Fruit fly (Drosophila melanogaster) whole organism, prepupa: ENCODE results near the gene CG31705.

ENCODE experiments used
- Blimp-1 ChIP-seq: fragments of 200-800 bp; sonication (Bioruptor generic); optimal IDR thresholded peaks from 3 replicates; lab custom pipeline; 2017; ENCODE audit warnings: missing biosample characterization, missing genetic modification characterization, mild to moderate bottlenecking, moderate library complexity, missing genetic modification reagents
- CG10631 ChIP-seq: fragments of 200-800 bp; sonication (Bioruptor generic); optimal IDR thresholded peaks from 2 replicates; lab custom pipeline; 2016; ENCODE audit warnings: missing biosample characterization, missing genetic modification characterization
- CG10669 ChIP-seq: fragments of 200-800 bp; sonication (Bioruptor generic); optimal IDR thresholded peaks from 3 replicates; lab custom pipeline; 2018; ENCODE audit warnings: missing biosample characterization, mild to moderate bottlenecking, missing genetic modification characterization, moderate library complexity
- CG11294 ChIP-seq: fragments of 200-800 bp; sonication (Bioruptor generic); IDR thresholded peaks from 2 replicates; pipeline ENCODE4 v1.3.6; 2022; ENCODE audit warnings: missing biosample characterization, missing genetic modification characterization
- CG11762 ChIP-seq: fragments of 200-800 bp; sonication (Bioruptor generic); optimal IDR thresholded peaks from 3 replicates; lab custom pipeline; 2016; ENCODE audit warnings: missing biosample characterization, missing genetic modification characterization; ENCODE audit not compliant: insufficient read depth
- CG11902 ChIP-seq: fragments of 200-800 bp; sonication (Bioruptor generic); optimal IDR thresholded peaks from 3 replicates; lab custom pipeline; 2016; ENCODE audit warnings: missing biosample characterization, missing genetic modification characterization
- CG15336 ChIP-seq: fragments of 200-800 bp; sonication (Bioruptor generic); IDR thresholded peaks from 2 replicates; pipeline ENCODE4 v1.3.6; 2022; ENCODE audit warnings: missing biosample characterization, missing genetic modification characterization
- CG1621 ChIP-seq: fragments of 200-800 bp; sonication (Bioruptor generic); optimal IDR thresholded peaks from 3 replicates; lab custom pipeline; 2018; ENCODE audit warnings: missing biosample characterization, mild to moderate bottlenecking, missing genetic modification characterization
- CG16779 ChIP-seq: fragments of 200-800 bp; sonication (Bioruptor generic); optimal IDR thresholded peaks from 3 replicates; lab custom pipeline; 2017; ENCODE audit warnings: missing biosample characterization, mild to moderate bottlenecking, missing genetic modification characterization
- CG3032 ChIP-seq: fragments of 200-800 bp; optimal IDR thresholded peaks from 2 replicates; lab custom pipeline; 2019; ENCODE audit warnings: missing biosample characterization, mild to moderate bottlenecking, missing genetic modification characterization, moderate library complexity
- CG31627 ChIP-seq: fragments of 200-800 bp; sonication (Bioruptor generic); optimal IDR thresholded peaks from 3 replicates; lab custom pipeline; 2016; ENCODE audit warnings: missing biosample characterization, missing genetic modification characterization
- CG32006 ChIP-seq: fragments of 200-800 bp; sonication (Bioruptor generic); optimal IDR thresholded peaks from 3 replicates; lab custom pipeline; 2017; ENCODE audit warnings: missing biosample characterization, mild to moderate bottlenecking, missing genetic modification characterization
- CG34406 ChIP-seq: fragments of 200-800 bp; sonication (Bioruptor generic); optimal IDR thresholded peaks from 3 replicates; lab custom pipeline; 2016; ENCODE audit warnings: missing biosample characterization, missing genetic modification characterization
- CG6163 ChIP-seq: fragments of 200-800 bp; sonication (Bioruptor generic); IDR thresholded peaks from 3 replicates; pipeline ENCODE4 v1.3.6; 2022; ENCODE audit warnings: missing biosample characterization, missing genetic modification characterization
- CG6276 ChIP-seq: fragments of 200-800 bp; sonication (Bioruptor generic); optimal IDR thresholded peaks from 2 replicates; lab custom pipeline; 2017; ENCODE audit warnings: missing biosample characterization, mild to moderate bottlenecking, missing genetic modification characterization
- CG6792 ChIP-seq: fragments of 200-800 bp; sonication (Bioruptor generic); optimal IDR thresholded peaks from 3 replicates; lab custom pipeline; 2016; ENCODE audit warnings: missing biosample characterization, missing genetic modification characterization
- CG6854 ChIP-seq: fragments of 200-800 bp; sonication (Bioruptor generic); optimal IDR thresholded peaks from 2 replicates; lab custom pipeline; 2017; ENCODE audit warnings: missing biosample characterization, mild to moderate bottlenecking, missing genetic modification characterization
- CG7368 ChIP-seq: fragments of 200-800 bp; sonication (Bioruptor generic); optimal IDR thresholded peaks from 3 replicates; lab custom pipeline; 2016; ENCODE audit warnings: missing biosample characterization, missing genetic modification characterization
- CG8319 ChIP-seq: fragments of 200-800 bp; sonication (Bioruptor generic); optimal IDR thresholded peaks from 3 replicates; lab custom pipeline; 2016; ENCODE audit warnings: missing biosample characterization, missing genetic modification characterization
- Eip75B ChIP-seq: fragments of 200-800 bp; sonication (Bioruptor generic); optimal IDR thresholded peaks from 3 replicates; lab custom pipeline; 2016; ENCODE audit warnings: missing biosample characterization, missing genetic modification characterization
- Eip78C ChIP-seq: fragments of 200-800 bp; sonication (Bioruptor generic); peaks from one replicate; lab custom pipeline; 2016; ENCODE audit warnings: missing biosample characterization, missing genetic modification characterization
- Eip93F ChIP-seq: fragments of 200-800 bp; sonication (Bioruptor generic); optimal IDR thresholded peaks from 2 replicates; lab custom pipeline; 2016; ENCODE audit warnings: missing biosample characterization, mild to moderate bottlenecking, missing genetic modification characterization
- Ets21C ChIP-seq: fragments of 200-800 bp; sonication (Bioruptor generic); optimal IDR thresholded peaks from 3 replicates; lab custom pipeline; 2016; ENCODE audit warnings: missing biosample characterization, missing genetic modification characterization
- Ets96B ChIP-seq: fragments of 200-800 bp; optimal IDR thresholded peaks from 2 replicates; lab custom pipeline; 2019; ENCODE audit warnings: missing biosample characterization, mild to moderate bottlenecking, missing genetic modification characterization, moderate library complexity
- Gug ChIP-seq: fragments of 200-800 bp; sonication (Bioruptor generic); IDR thresholded peaks from 2 replicates; pipeline ENCODE4 v1.3.6; 2022; ENCODE audit warnings: missing biosample characterization, missing genetic modification characterization
- Hr38 ChIP-seq: sonication (Bioruptor generic); optimal IDR thresholded peaks from 2 replicates; lab custom pipeline; 2016; ENCODE audit warnings: missing biosample characterization, missing genetic modification characterization
- Hr39 ChIP-seq: fragments of 200-800 bp; sonication (Bioruptor generic); optimal IDR thresholded peaks from 2 replicates; lab custom pipeline; 2016; ENCODE audit warnings: missing biosample characterization, missing genetic modification characterization
- Hr4 ChIP-seq: fragments of 200-800 bp; sonication (Bioruptor generic); optimal IDR thresholded peaks from 3 replicates; lab custom pipeline; 2016; ENCODE audit warnings: missing biosample characterization, missing genetic modification characterization
- Lpt ChIP-seq: fragments of 200-800 bp; sonication (Bioruptor generic); optimal IDR thresholded peaks from 3 replicates; lab custom pipeline; 2016; ENCODE audit warnings: missing biosample characterization, missing genetic modification characterization
- Met ChIP-seq: fragments of 200-800 bp; sonication (Bioruptor generic); optimal IDR thresholded peaks from 3 replicates; lab custom pipeline; 2016; ENCODE audit warnings: missing biosample characterization, missing genetic modification characterization
- OdsH ChIP-seq: fragments of 200-800 bp; sonication (Bioruptor generic); optimal IDR thresholded peaks from 3 replicates; lab custom pipeline; 2016; ENCODE audit warnings: missing biosample characterization, missing genetic modification characterization
- Smox ChIP-seq: fragments of 200-800 bp; sonication (Bioruptor generic); optimal IDR thresholded peaks from 3 replicates; lab custom pipeline; 2016; ENCODE audit warnings: missing biosample characterization, missing genetic modification characterization
- Sox102F ChIP-seq: fragments of 200-800 bp; sonication (Bioruptor generic); optimal IDR thresholded peaks from 2 replicates; lab custom pipeline; 2016; ENCODE audit warnings: missing biosample characterization, mild to moderate bottlenecking, missing genetic modification characterization
- Sox14 ChIP-seq: fragments of 200-800 bp; sonication (Bioruptor generic); optimal IDR thresholded peaks from 3 replicates; lab custom pipeline; 2016; ENCODE audit warnings: missing biosample characterization, missing genetic modification characterization
- Sox15 ChIP-seq: fragments of 200-800 bp; sonication (Bioruptor generic); optimal IDR thresholded peaks from 3 replicates; lab custom pipeline; 2016; ENCODE audit warnings: missing biosample characterization, missing genetic modification characterization
- achi ChIP-seq: fragments of 200-800 bp; sonication (Bioruptor generic); optimal IDR thresholded peaks from 3 replicates; lab custom pipeline; 2016; ENCODE audit warnings: missing biosample characterization, missing genetic modification characterization
- acj6 ChIP-seq: fragments of 200-800 bp; sonication (Bioruptor generic); optimal IDR thresholded peaks from 3 replicates; lab custom pipeline; 2016; ENCODE audit warnings: missing biosample characterization, missing genetic modification characterization
- cyc ChIP-seq: fragments of 200-800 bp; sonication (Bioruptor generic); optimal IDR thresholded peaks from 3 replicates; lab custom pipeline; 2016; ENCODE audit warnings: missing biosample characterization, missing genetic modification characterization
- dac ChIP-seq: fragments of 200-800 bp; sonication (Bioruptor generic); optimal IDR thresholded peaks from 2 replicates; lab custom pipeline; 2017; ENCODE audit warnings: missing biosample characterization, mild to moderate bottlenecking, missing genetic modification characterization
- dsx ChIP-seq: fragments of 200-800 bp; optimal IDR thresholded peaks from 3 replicates; lab custom pipeline; 2019; ENCODE audit warnings: missing biosample characterization, mild to moderate bottlenecking, missing genetic modification characterization, moderate library complexity; ENCODE audit not compliant: poor library complexity, severe bottlenecking
- eg ChIP-seq: fragments of 200-800 bp; sonication (Bioruptor generic); IDR thresholded peaks from 3 replicates; pipeline ENCODE4 v1.3.6; 2022; ENCODE audit warnings: missing biosample characterization, missing genetic modification characterization
- esn ChIP-seq: fragments of 200-800 bp; sonication (Bioruptor generic); optimal IDR thresholded peaks from 2 replicates; lab custom pipeline; 2016; ENCODE audit warnings: missing biosample characterization, mild to moderate bottlenecking, missing genetic modification characterization, moderate library complexity
- fd59A ChIP-seq: fragments of 200-800 bp; sonication (Bioruptor generic); optimal IDR thresholded peaks from 2 replicates; lab custom pipeline; 2017; ENCODE audit warnings: missing biosample characterization, mild to moderate bottlenecking, missing genetic modification characterization, missing genetic modification reagents
- fd85E ChIP-seq: fragments of 200-800 bp; sonication (Bioruptor generic); optimal IDR thresholded peaks from 3 replicates; lab custom pipeline; 2016; ENCODE audit warnings: missing biosample characterization, missing genetic modification characterization
- fkh ChIP-seq: fragments of 200-800 bp; sonication (Bioruptor generic); optimal IDR thresholded peaks from 3 replicates; lab custom pipeline; 2017; ENCODE audit warnings: missing biosample characterization, mild to moderate bottlenecking, missing genetic modification characterization, moderate library complexity
- lz ChIP-seq: fragments of 200-800 bp; sonication (Bioruptor generic); optimal IDR thresholded peaks from 3 replicates; lab custom pipeline; 2016; ENCODE audit warnings: missing biosample characterization, missing genetic modification characterization
- net ChIP-seq: fragments of 200-800 bp; sonication (Bioruptor generic); optimal IDR thresholded peaks from 3 replicates; lab custom pipeline; 2016; ENCODE audit warnings: missing biosample characterization, missing genetic modification characterization
- pdm3 ChIP-seq: fragments of 200-800 bp; sonication (Bioruptor generic); optimal IDR thresholded peaks from 3 replicates; lab custom pipeline; 2016; ENCODE audit warnings: missing biosample characterization, missing genetic modification characterization
- salr ChIP-seq, 2 experiments: fragments of 200-800 bp; sonication (Bioruptor generic); optimal IDR thresholded peaks; 3 replicates each; lab custom pipeline; 2016 to 2018; ENCODE audit warnings: missing biosample characterization in 2 of 2, missing genetic modification characterization in 2 of 2, mild to moderate bottlenecking in 1 of 2
- spab ChIP-seq: fragments of 200-800 bp; sonication (Bioruptor generic); optimal IDR thresholded peaks from 2 replicates; lab custom pipeline; 2017; ENCODE audit warnings: missing biosample characterization, mild to moderate bottlenecking, missing genetic modification characterization, missing genetic modification reagents
- svp ChIP-seq: fragments of 200-800 bp; sonication (Bioruptor generic); peaks from one replicate; lab custom pipeline; 2016; ENCODE audit warnings: missing biosample characterization, missing genetic modification characterization
- topi ChIP-seq: fragments of 200-800 bp; sonication (Bioruptor generic); optimal IDR thresholded peaks from 3 replicates; lab custom pipeline; 2016; ENCODE audit warnings: missing biosample characterization, missing genetic modification characterization

The CG31705 gene

DNA sequence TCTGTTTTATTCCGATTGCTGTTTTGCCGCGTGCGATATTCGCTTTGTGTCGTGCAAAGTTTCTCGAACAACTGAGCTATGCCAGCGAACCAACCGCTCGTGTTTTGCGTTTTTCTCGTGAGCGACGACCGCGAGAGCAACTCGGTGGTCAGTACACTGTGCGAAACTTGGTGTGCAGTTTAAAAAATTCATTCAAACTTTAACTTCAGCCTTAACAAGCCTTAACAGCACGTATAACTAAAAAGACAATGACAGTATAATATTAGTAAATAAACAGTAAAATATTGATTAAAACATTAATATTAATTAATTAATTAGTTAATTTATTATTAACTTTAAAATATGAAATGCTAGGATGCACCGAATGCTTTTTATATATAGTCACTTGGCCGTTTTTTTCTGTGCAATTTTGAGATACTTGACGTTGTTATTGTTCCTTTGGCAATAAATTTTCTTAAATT lies at the start of gene CG31705:
CG31705 (minus strand) TSS at position 77 of the 461 bp plus-strand sequence.
- TF ChIP-seq CG1621, result no peak
- TF ChIP-seq Eip78C (GFP tag; lab: Kevin White, UChicago), result peak; percentile 87
- TF ChIP-seq spab, result peak; percentile 54
- TF ChIP-seq CG16779 (tag; lab: Kevin White, UChicago), result peak; percentile 38
- TF ChIP-seq Hr4 (GFP tag; lab: Kevin White, UChicago), result no peak
- peak; percentile 18 for TF ChIP-seq Hr39
- peak; percentile 84 for TF ChIP-seq CG6276
- peak; percentile 67 for TF ChIP-seq achi
- peak; percentile 32 for TF ChIP-seq cyc (GFP tag; lab: Kevin White, UChicago)
- TF ChIP-seq CG32006, result peak; percentile 80
- peak; percentile 27 for TF ChIP-seq Sox15 (GFP tag; lab: Kevin White, UChicago)
- TF ChIP-seq lz, result peak; percentile 19
- peak; percentile 8 for TF ChIP-seq Sox14 (GFP tag; lab: Kevin White, UChicago)
- peak; percentile 11 for TF ChIP-seq CG31627
- TF ChIP-seq fd59A, result peak; percentile 34
- no peak for TF ChIP-seq dac (GFP tag; lab: Kevin White, UChicago)
- peak; percentile 0 for TF ChIP-seq Lpt (GFP tag; lab: Kevin White, UChicago)
- TF ChIP-seq CG11294 (GFP tag; lab: Robert Waterston, UW), result peak; percentile 50; the same call in 1 of the 2 replicates
- no peak for TF ChIP-seq pdm3 (GFP tag; lab: Kevin White, UChicago)
- peak; percentile 16 for TF ChIP-seq Met (GFP tag; lab: Kevin White, UChicago)
- peak; percentile 59 for TF ChIP-seq OdsH (GFP tag; lab: Kevin White, UChicago)
- TF ChIP-seq CG11902 (GFP tag; lab: Kevin White, UChicago), result peak; percentile 60
- TF ChIP-seq CG34406 (GFP tag; lab: Kevin White, UChicago), result peak; percentile 64
- peak; percentile 66 for TF ChIP-seq CG8319 (GFP tag; lab: Kevin White, UChicago)
- TF ChIP-seq CG3032, result peak; percentile 55
- peak; percentile 71 for TF ChIP-seq eg (GFP tag; lab: Robert Waterston, UW)
- peak; percentile 65 for TF ChIP-seq esn
- TF ChIP-seq dsx (GFP tag; lab: Kevin White, UChicago), result peak; percentile 18
- TF ChIP-seq CG10631 (GFP tag; lab: Kevin White, UChicago), result peak; percentile 73
- peak; percentile 46 for TF ChIP-seq Blimp-1 (GFP tag; lab: Kevin White, UChicago)
- TF ChIP-seq net (GFP tag; lab: Kevin White, UChicago), result peak; percentile 41
- TF ChIP-seq acj6 (GFP tag; lab: Kevin White, UChicago), result peak; percentile 49
- TF ChIP-seq Ets21C (GFP tag; lab: Kevin White, UChicago), result peak; percentile 6
- TF ChIP-seq Sox102F (GFP tag; lab: Kevin White, UChicago), result peak; percentile 44
- peak; percentile 67 for TF ChIP-seq CG6163 (GFP tag; lab: Robert Waterston, UW)
- TF ChIP-seq topi (GFP tag; lab: Kevin White, UChicago), result peak; percentile 62
- TF ChIP-seq Gug (GFP tag; lab: Robert Waterston, UW), result peak; percentile 50
- TF ChIP-seq fkh (GFP tag; lab: Kevin White, UChicago), result peak; percentile 44
- TF ChIP-seq Eip75B (GFP tag; lab: Kevin White, UChicago), result no peak
- no peak for TF ChIP-seq CG6854 (GFP tag; lab: Kevin White, UChicago)
- TF ChIP-seq CG15336 (GFP tag; lab: Robert Waterston, UW), result peak; percentile 62
- no peak for TF ChIP-seq fd85E
- peak; percentile 65 for TF ChIP-seq CG10669 (GFP tag; lab: Kevin White, UChicago)
- no peak for TF ChIP-seq Hr38
- peak; percentile 75 for TF ChIP-seq svp (GFP tag; lab: Kevin White, UChicago)
- peak in 1 of 2 experiments; percentile 70 for TF ChIP-seq salr (GFP tag; optimal IDR thresholded peaks at IDR 0.05; lab: Kevin White, UChicago)
- peak; percentile 55 for TF ChIP-seq CG6792 (GFP tag; lab: Kevin White, UChicago)
- peak; percentile 28 for TF ChIP-seq Ets96B (tag; lab: Kevin White, UChicago)
- peak; percentile 35 for TF ChIP-seq Smox
- peak; percentile 46 for TF ChIP-seq CG7368
- peak; percentile 51 for TF ChIP-seq CG11762 (GFP tag; lab: Kevin White, UChicago)
- TF ChIP-seq Eip93F (GFP tag; lab: Kevin White, UChicago), result no peak
